Worm (Caenorhabditis elegans) whole organism, L4 larva: ENCODE data around the gene taf-3.
"Not testable (repeated sequence)": the region's sequence is repeated elsewhere in the genome, so short reads cannot be mapped to it uniquely, and the experiment has no call there.

Source experiments
- F49E8.2 ChIP-seq: sonication (generic microtip); optimal IDR thresholded peaks from 2 replicates; lab custom pipeline; 2016; ENCODE audit warnings: missing compliant biosample characterization, mild to moderate bottlenecking, missing genetic modification characterization, borderline replicate concordance
- Y105C5A.15 ChIP-seq: fragments of 200-800 bp; sonication (Bioruptor generic); IDR thresholded peaks from 2 replicates; pipeline ENCODE4 v1.3.6; 2022; ENCODE audit warnings: missing genetic modification characterization, missing compliant biosample characterization
- arid-1 ChIP-seq: fragments of 200-800 bp; sonication (Bioruptor generic); conservative IDR thresholded peaks from 2 replicates; pipeline ENCODE4 v1.3.6; 2022; ENCODE audit warnings: missing genetic modification reagents, missing genetic modification characterization, missing compliant biosample characterization
- attf-4 ChIP-seq: sonication (generic microtip); optimal IDR thresholded peaks from 3 replicates; lab custom pipeline; 2017; ENCODE audit warnings: missing biosample characterization, missing genetic modification characterization
- ceh-20 ChIP-seq: fragments of 200-800 bp; sonication (Bioruptor generic); IDR thresholded peaks from 2 replicates; pipeline ENCODE4 v1.3.6; 2022; ENCODE audit warnings: missing genetic modification reagents, missing genetic modification characterization, missing compliant biosample characterization
- cey-2 ChIP-seq: sonication (generic microtip); optimal IDR thresholded peaks from 3 replicates; lab custom pipeline; 2017; ENCODE audit warnings: missing genetic modification characterization, mild to moderate bottlenecking, missing compliant biosample characterization, antibody characterized with exemption, borderline replicate concordance; ENCODE audit not compliant: insufficient read depth
- daf-16 ChIP-seq, 3 experiments: sonication (generic microtip); optimal IDR thresholded peaks; 2 replicates each; lab custom pipeline; 2016 to 2017; ENCODE audit warnings: missing genetic modification characterization in 3 of 3, missing genetic modification reagents in 3 of 3, mild to moderate bottlenecking in 2 of 3, missing compliant biosample characterization in 2 of 3, missing biosample characterization in 1 of 3, moderate library complexity in 1 of 3
- daf-19 ChIP-seq: fragments of 200-800 bp; sonication (Bioruptor generic); conservative IDR thresholded peaks from 2 replicates; pipeline ENCODE4 v1.3.6; 2022; ENCODE audit warnings: missing genetic modification characterization, missing compliant biosample characterization
- dve-1 ChIP-seq: sonication (generic microtip); optimal IDR thresholded peaks from 2 replicates; lab custom pipeline; 2017; ENCODE audit warnings: antibody characterized with exemption, mild to moderate bottlenecking, missing genetic modification characterization, missing compliant biosample characterization; ENCODE audit not compliant: insufficient read depth
- egl-27 ChIP-seq: sonication (generic microtip); optimal IDR thresholded peaks from 3 replicates; lab custom pipeline; 2017; ENCODE audit warnings: missing biosample characterization, missing genetic modification reagents, missing genetic modification characterization
- egl-43 ChIP-seq: fragments of 200-800 bp; sonication (Bioruptor generic); IDR thresholded peaks from 2 replicates; pipeline ENCODE4 v1.3.6; 2022; ENCODE audit warnings: missing genetic modification reagents, missing genetic modification characterization, missing compliant biosample characterization
- hlh-30 ChIP-seq: sonication (generic microtip); optimal IDR thresholded peaks from 2 replicates; lab custom pipeline; 2017; ENCODE audit warnings: antibody characterized with exemption, mild to moderate bottlenecking, missing genetic modification characterization, missing compliant biosample characterization; ENCODE audit not compliant: insufficient read depth
- lim-7 ChIP-seq: fragments of 200-800 bp; sonication (Bioruptor generic); IDR thresholded peaks from 2 replicates; pipeline ENCODE4 v1.3.6; 2022; ENCODE audit warnings: missing genetic modification characterization, missing compliant biosample characterization
- lin-1 ChIP-seq: fragments of 200-800 bp; sonication (Bioruptor generic); IDR thresholded peaks from 2 replicates; pipeline ENCODE4 v1.3.6; 2022; ENCODE audit warnings: missing genetic modification reagents, missing genetic modification characterization, missing compliant biosample characterization
- lin-29 ChIP-seq: fragments of 200-800 bp; sonication (Bioruptor generic); IDR thresholded peaks from 2 replicates; pipeline ENCODE4 v1.3.6; 2022; ENCODE audit warnings: missing genetic modification reagents, missing genetic modification characterization, missing compliant biosample characterization
- lin-38 ChIP-seq: fragments of 200-800 bp; sonication (Bioruptor generic); IDR thresholded peaks from 2 replicates; pipeline ENCODE4 v1.3.6; 2022; ENCODE audit warnings: missing genetic modification reagents, missing genetic modification characterization, missing compliant biosample characterization
- madf-5 ChIP-seq, 2 experiments: fragments of 200-800 bp; sonication (Bioruptor generic); IDR thresholded peaks; 2 replicates each; pipeline ENCODE4 v1.3.6; 2022; ENCODE audit warnings: missing compliant biosample characterization in 2 of 2, missing genetic modification characterization in 2 of 2
- mdl-1 ChIP-seq, 2 experiments: fragments of 150-350 bp in 1 of 2; sonication (generic microtip) in 1 of 2; optimal IDR thresholded peaks; 2 replicates each; lab custom pipeline; 2014 to 2017; ENCODE audit warnings: missing biosample characterization in 2 of 2, missing genetic modification characterization in 2 of 2
- mdt-29 ChIP-seq: fragments of 200-800 bp; sonication (Bioruptor generic); IDR thresholded peaks from 2 replicates; pipeline ENCODE4 v1.3.6; 2022; ENCODE audit warnings: missing genetic modification reagents, missing genetic modification characterization, missing compliant biosample characterization
- nhr-28 ChIP-seq: fragments of 150-350 bp; optimal IDR thresholded peaks from 2 replicates; lab custom pipeline; 2014; ENCODE audit warnings: missing biosample characterization, missing genetic modification characterization
- nhr-42 ChIP-seq: fragments of 200-800 bp; sonication (Bioruptor generic); IDR thresholded peaks from 2 replicates; pipeline ENCODE4 v1.3.6; 2022; ENCODE audit warnings: missing genetic modification characterization, missing compliant biosample characterization
- nhr-77 ChIP-seq: fragments of 150-350 bp; optimal IDR thresholded peaks from 2 replicates; lab custom pipeline; 2014; ENCODE audit warnings: missing biosample characterization, missing genetic modification characterization
- pha-4 ChIP-seq, 2 experiments: fragments of 150-350 bp in 1 of 2; fragments of 200-800 bp in 1 of 2; sonication (Bioruptor generic) in 1 of 2; IDR thresholded peaks in 1 of 2; optimal IDR thresholded peaks in 1 of 2; 2 replicates each; pipeline versions ENCODE4 v1.3.6 to Lab custom; 2014 to 2022; ENCODE audit warnings: missing genetic modification characterization in 2 of 2, missing genetic modification reagents in 2 of 2, missing biosample characterization in 1 of 2, missing compliant biosample characterization in 1 of 2
- php-3 ChIP-seq: fragments of 200-800 bp; sonication (Bioruptor generic); IDR thresholded peaks from 2 replicates; pipeline ENCODE4 v1.3.6; 2022; ENCODE audit warnings: missing genetic modification reagents, missing genetic modification characterization, missing compliant biosample characterization
- pqm-1 ChIP-seq: sonication (generic microtip); optimal IDR thresholded peaks from 2 replicates; lab custom pipeline; 2017; ENCODE audit warnings: missing biosample characterization, missing genetic modification characterization
- set-16 ChIP-seq: fragments of 200-800 bp; sonication (Bioruptor generic); IDR thresholded peaks from 2 replicates; pipeline ENCODE4 v1.3.6; 2022; ENCODE audit warnings: missing genetic modification reagents, missing genetic modification characterization, missing compliant biosample characterization
- snpc-1.2 ChIP-seq: fragments of 200-800 bp; sonication (Bioruptor generic); IDR thresholded peaks from 2 replicates; pipeline ENCODE4 v1.3.6; 2022; ENCODE audit warnings: missing genetic modification reagents, missing genetic modification characterization, missing compliant biosample characterization
- tra-1 ChIP-seq: fragments of 200-800 bp; sonication (Bioruptor generic); IDR thresholded peaks from 2 replicates; pipeline ENCODE4 v1.3.6; 2022; ENCODE audit warnings: missing genetic modification reagents, missing genetic modification characterization, missing compliant biosample characterization
- vab-7 ChIP-seq: fragments of 200-800 bp; sonication (Bioruptor generic); IDR thresholded peaks from 2 replicates; pipeline ENCODE4 v1.3.6; 2022; ENCODE audit warnings: missing genetic modification reagents, missing genetic modification characterization, missing compliant biosample characterization
- zfp-2 ChIP-seq: sonication (generic microtip); optimal IDR thresholded peaks from 2 replicates; lab custom pipeline; 2016; ENCODE audit warnings: mild to moderate bottlenecking, missing genetic modification characterization, missing compliant biosample characterization
- zfp-3 ChIP-seq: fragments of 200-800 bp; sonication (Bioruptor generic); conservative IDR thresholded peaks from 2 replicates; pipeline ENCODE4 v1.3.6; 2022; ENCODE audit warnings: missing genetic modification reagents, missing genetic modification characterization, missing compliant biosample characterization
- ztf-7 ChIP-seq: fragments of 150-350 bp; optimal IDR thresholded peaks from 2 replicates; lab custom pipeline; 2014; ENCODE audit warnings: missing biosample characterization, missing genetic modification characterization

Gene taf-3

DNA sequence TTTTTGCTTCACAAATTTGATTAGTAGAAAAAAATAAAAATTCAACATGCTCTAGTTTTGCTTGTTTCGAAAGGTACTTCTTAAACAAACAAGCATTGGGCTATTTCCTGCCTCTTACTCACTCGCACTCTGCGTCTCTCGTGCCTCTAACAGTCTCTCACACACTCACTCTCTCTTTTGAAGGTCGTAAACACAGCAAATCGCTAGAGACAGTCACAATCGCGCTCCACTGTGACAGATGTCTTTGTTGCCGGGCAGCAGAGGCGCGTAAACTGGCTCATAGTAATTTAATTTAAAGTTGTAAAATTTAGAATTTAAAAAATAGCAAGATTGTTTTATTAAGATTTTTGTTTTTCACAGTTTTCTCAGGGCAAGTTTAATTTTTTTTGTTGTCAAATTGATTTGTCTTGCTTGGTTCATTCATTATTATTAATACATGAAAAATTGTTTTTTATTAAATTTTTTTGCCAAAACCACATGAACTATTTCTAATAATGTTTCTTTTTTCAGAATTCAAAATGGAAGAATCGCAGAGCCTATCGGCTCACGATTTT, at the start of gene taf-3 (continued):
- TF ChIP-seq zfp-2 (tag; lab: Kevin White, UChicago) = no peak
- TF ChIP-seq daf-19 = no peak
- no peak for TF ChIP-seq zfp-3 (GFP tag; lab: Robert Waterston, UW)

DNA sequence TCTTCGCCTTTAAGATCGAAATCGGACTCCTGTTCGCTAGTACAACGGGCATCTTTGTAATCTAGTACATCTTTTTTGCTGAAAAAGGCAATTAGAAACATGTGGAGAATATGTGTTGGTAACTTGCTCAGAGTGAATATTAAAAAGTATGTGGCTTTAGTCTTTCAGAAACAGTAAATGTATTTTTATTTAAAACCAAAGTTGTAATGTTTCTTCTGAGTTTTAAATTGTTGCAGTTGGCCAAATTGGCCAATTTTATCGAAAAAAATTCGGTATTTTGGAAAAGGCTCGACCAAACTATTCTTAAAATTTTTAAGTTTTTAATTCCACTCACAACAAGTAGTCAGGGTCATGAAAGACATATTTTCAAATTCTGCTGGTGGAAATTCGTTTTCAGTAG, 49.1 kb upstream of the taf-3 start, which contains the start of gene F52E10.2:
F52E10.2 (minus strand) TSS at position 101 of the 400 bp plus-strand sequence.
- TF ChIP-seq lin-38 = no peak
- no peak for TF ChIP-seq lin-1
- no peak for TF ChIP-seq cey-2 (tag; lab: Kevin White, UChicago)
- no peak for TF ChIP-seq lim-7 (GFP tag; lab: Robert Waterston, UW)
- TF ChIP-seq egl-27 (tag; lab: Kevin White, UChicago) = no peak
- TF ChIP-seq F49E8.2 = no peak
- TF ChIP-seq pqm-1 (tag; lab: Kevin White, UChicago) = no peak
- TF ChIP-seq lin-29 (GFP tag; lab: Robert Waterston, UW) = no peak
- TF ChIP-seq php-3 (GFP tag; lab: Robert Waterston, UW) = no peak
- TF ChIP-seq madf-5 (GFP tag; IDR thresholded peaks at IDR 0.05; lab: Robert Waterston, UW) = no peak
- TF ChIP-seq set-16 (GFP tag; lab: Robert Waterston, UW) = no peak
- TF ChIP-seq ztf-7 (tag; lab: Kevin White, UChicago) = no peak
- TF ChIP-seq nhr-42 (GFP tag; lab: Robert Waterston, UW) = no peak

DNA sequence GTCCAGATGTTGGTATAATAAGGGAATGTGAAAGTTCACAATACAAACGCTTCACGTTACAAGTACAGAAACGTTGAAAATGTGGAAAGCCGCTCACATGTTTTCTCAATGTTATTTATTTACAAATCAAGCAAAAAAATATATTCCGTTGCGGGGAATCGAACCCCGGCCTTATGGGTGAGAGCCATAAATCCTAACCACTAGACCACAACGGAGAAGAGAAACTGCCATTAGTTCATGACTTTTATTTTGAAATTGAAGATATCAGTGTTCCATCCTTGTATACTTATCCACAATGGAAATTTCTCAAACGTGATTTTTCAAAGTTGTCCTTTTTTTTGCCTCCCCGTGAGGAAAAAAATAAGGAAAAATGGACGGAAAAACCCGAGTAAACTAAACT, 48.1 kb upstream of the taf-3 start:
- TF ChIP-seq lim-7 (GFP tag; lab: Robert Waterston, UW) = peak; percentile 57; the same call in 1 of the 2 replicates
- TF ChIP-seq vab-7 (GFP tag; lab: Robert Waterston, UW) = 0 out of 2 replicates have a peak, but pooled peaks have one; percentile 31
- TF ChIP-seq pha-4 (GFP tag; IDR thresholded peaks at IDR 0.05; lab: Robert Waterston, UW) = peak; percentile 61; the same call in 1 of the 2 replicates
- TF ChIP-seq pha-4 (tag; optimal IDR thresholded peaks at IDR 0.05; lab: Kevin White, UChicago) = not testable (repeated sequence)
- peak; percentile 55; the same call in 1 of the 2 replicates for TF ChIP-seq egl-43 (GFP tag; lab: Robert Waterston, UW)
- 0 out of 2 replicates have a peak, but pooled peaks have one; percentile 13 for TF ChIP-seq mdt-29 (GFP tag; lab: Robert Waterston, UW)
- TF ChIP-seq snpc-1.2 (GFP tag; lab: Robert Waterston, UW) = 0 out of 2 replicates have a peak, but pooled peaks have one; percentile 12
- 0 out of 2 replicates have a peak, but pooled peaks have one; percentile 39 for TF ChIP-seq arid-1 (GFP tag; lab: Robert Waterston, UW)
- TF ChIP-seq ceh-20 (GFP tag; lab: Robert Waterston, UW) = 0 out of 2 replicates have a peak, but pooled peaks have one; percentile 13

DNA sequence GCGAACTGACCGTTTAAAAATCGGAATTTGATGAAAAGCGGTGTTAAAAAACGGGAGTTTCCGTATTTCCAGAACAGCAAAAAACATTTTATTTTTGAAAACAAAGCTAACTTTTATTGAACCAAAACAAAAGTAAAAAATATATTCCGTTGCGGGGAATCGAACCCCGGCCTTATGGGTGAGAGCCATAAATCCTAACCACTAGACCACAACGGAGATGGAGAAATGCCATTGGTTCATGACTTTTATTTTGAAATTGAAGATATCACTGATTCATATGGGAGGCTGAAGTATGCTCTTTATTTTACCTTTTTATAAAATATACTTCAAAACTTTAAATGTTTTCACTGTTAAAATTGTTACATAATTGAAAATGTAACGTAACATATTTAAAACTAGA, 47.1 kb upstream of the taf-3 start:
- TF ChIP-seq Y105C5A.15 (no peak), tra-1 (GFP tag; lab: Robert Waterston, UW) (0 out of 2 replicates have a peak, but pooled peaks have one; percentile 36), daf-16 (GFP tag; optimal IDR thresholded peaks at IDR 0.05; lab: Kevin White, UChicago) (peak in 1 of 2 experiments; percentile 14), daf-16 (tag; optimal IDR thresholded peaks at IDR 0.05; lab: Kevin White, UChicago) (peak; percentile 9), nhr-28 (tag; lab: Kevin White, UChicago) (no peak), dve-1 (peak; percentile 37), attf-4 (tag; lab: Kevin White, UChicago) (no peak), daf-19 (no peak), lim-7 (GFP tag; lab: Robert Waterston, UW) (0 out of 2 replicates have a peak, but pooled peaks have one; percentile 59), mdl-1 (tag; optimal IDR thresholded peaks at IDR 0.05; lab: Kevin White, UChicago) (no peak), nhr-77 (tag; lab: Kevin White, UChicago) (no peak), hlh-30 (tag; lab: Kevin White, UChicago) (peak; percentile 4)
- TF ChIP-seq, all 104 proteins: peak for 5
